Fruit fly (Drosophila melanogaster) whole organism, embryonic: ENCODE measurements around the gene CG5781.

ENCODE experiments used
- Antp ChIP-seq: fragments of 200-800 bp; sonication (Bioruptor generic); optimal IDR thresholded peaks from 3 replicates; lab custom pipeline; 2016; ENCODE audit warnings: missing biosample characterization, missing genetic modification characterization
- Bdp1 ChIP-seq: fragments of 200-800 bp; sonication (Bioruptor generic); optimal IDR thresholded peaks from 3 replicates; lab custom pipeline; 2016; ENCODE audit warnings: missing biosample characterization, missing genetic modification characterization
- CG10209 ChIP-seq: fragments of 200-800 bp; sonication (Bioruptor generic); optimal IDR thresholded peaks from 3 replicates; lab custom pipeline; 2017; ENCODE audit warnings: missing biosample characterization, mild to moderate bottlenecking, missing genetic modification characterization, missing genetic modification reagents
- CG10565 ChIP-seq: fragments of 200-800 bp; sonication (Bioruptor generic); optimal IDR thresholded peaks from 3 replicates; lab custom pipeline; 2016; ENCODE audit warnings: missing biosample characterization, mild to moderate bottlenecking, missing genetic modification characterization
- CG14965 ChIP-seq: fragments of 200-800 bp; sonication (Bioruptor generic); optimal IDR thresholded peaks from 2 replicates; lab custom pipeline; 2016; ENCODE audit warnings: missing biosample characterization, missing genetic modification characterization, borderline replicate concordance
- CG15073 ChIP-seq: fragments of 200-800 bp; sonication (Bioruptor generic); optimal IDR thresholded peaks from 2 replicates; lab custom pipeline; 2016; ENCODE audit warnings: missing biosample characterization, missing genetic modification characterization
- CG15479 ChIP-seq: fragments of 200-800 bp; sonication (Bioruptor generic); optimal IDR thresholded peaks from 3 replicates; lab custom pipeline; 2019; ENCODE audit warnings: missing biosample characterization, mild to moderate bottlenecking, missing genetic modification characterization, moderate library complexity
- CG15514 ChIP-seq: fragments of 200-800 bp; sonication (Bioruptor generic); optimal IDR thresholded peaks from 3 replicates; lab custom pipeline; 2017; ENCODE audit warnings: missing biosample characterization, missing genetic modification characterization, mild to moderate bottlenecking, moderate library complexity, missing genetic modification reagents
- CG18262 ChIP-seq: fragments of 200-800 bp; optimal IDR thresholded peaks from 3 replicates; lab custom pipeline; 2019; ENCODE audit warnings: missing biosample characterization, mild to moderate bottlenecking, missing genetic modification characterization, moderate library complexity
- CG33213 ChIP-seq: fragments of 200-800 bp; sonication (Bioruptor generic); optimal IDR thresholded peaks from 3 replicates; lab custom pipeline; 2016; ENCODE audit warnings: missing biosample characterization, missing genetic modification characterization
- CG33557 ChIP-seq: fragments of 200-800 bp; sonication (Bioruptor generic); optimal IDR thresholded peaks from 2 replicates; lab custom pipeline; 2019; ENCODE audit warnings: missing biosample characterization, mild to moderate bottlenecking, missing genetic modification characterization, moderate library complexity
- CG34422 ChIP-seq: fragments of 200-800 bp; sonication (Bioruptor generic); IDR thresholded peaks from 3 replicates; pipeline ENCODE4 v1.3.6; 2022; ENCODE audit warnings: missing biosample characterization, missing genetic modification characterization
- CG4617 ChIP-seq: fragments of 200-800 bp; sonication (Bioruptor generic); optimal IDR thresholded peaks from 3 replicates; lab custom pipeline; 2016; ENCODE audit warnings: missing biosample characterization, missing genetic modification characterization, borderline replicate concordance
- CG4854 ChIP-seq: fragments of 200-800 bp; sonication (Bioruptor generic); optimal IDR thresholded peaks from 2 replicates; lab custom pipeline; 2016; ENCODE audit warnings: missing biosample characterization, missing genetic modification characterization, inconsistent platforms
- CG6175 ChIP-seq: fragments of 200-800 bp; sonication (Bioruptor generic); IDR thresholded peaks from 3 replicates; pipeline ENCODE4 v1.3.6; 2022; ENCODE audit warnings: missing biosample characterization, missing genetic modification characterization
- CG6765 ChIP-seq: fragments of 200-800 bp; sonication (Bioruptor generic); optimal IDR thresholded peaks from 3 replicates; lab custom pipeline; 2017; ENCODE audit warnings: missing biosample characterization, mild to moderate bottlenecking, missing genetic modification characterization
- CG6854 ChIP-seq: fragments of 200-800 bp; sonication (Bioruptor generic); optimal IDR thresholded peaks from 3 replicates; lab custom pipeline; 2017; ENCODE audit warnings: missing biosample characterization, mild to moderate bottlenecking, missing genetic modification characterization
- CG8281 ChIP-seq: fragments of 200-800 bp; sonication (Bioruptor generic); optimal IDR thresholded peaks from 2 replicates; lab custom pipeline; 2018; ENCODE audit warnings: missing biosample characterization, mild to moderate bottlenecking, missing genetic modification characterization, moderate library complexity
- Chrac-16 ChIP-seq: fragments of 200-800 bp; sonication (Bioruptor generic); optimal IDR thresholded peaks from 3 replicates; lab custom pipeline; 2016; ENCODE audit warnings: missing biosample characterization, missing genetic modification characterization
- Deaf1 ChIP-seq: fragments of 200-800 bp; optimal IDR thresholded peaks from 3 replicates; lab custom pipeline; 2019; ENCODE audit warnings: missing biosample characterization, mild to moderate bottlenecking, missing genetic modification characterization, moderate library complexity
- Dll ChIP-seq: fragments of 200-800 bp; sonication (Bioruptor generic); IDR thresholded peaks from 4 replicates; pipeline ENCODE4 v1.3.6; 2022; ENCODE audit warnings: missing biosample characterization, missing genetic modification characterization; ENCODE audit not compliant: partially characterized antibody
- Hmx ChIP-seq: fragments of 200-800 bp; sonication (Bioruptor generic); optimal IDR thresholded peaks from 2 replicates; lab custom pipeline; 2016; ENCODE audit warnings: missing biosample characterization, missing genetic modification characterization
- Mrtf ChIP-seq: fragments of 200-800 bp; sonication (Bioruptor generic); IDR thresholded peaks from 3 replicates; pipeline ENCODE4 v1.3.6; 2022; ENCODE audit warnings: missing biosample characterization, missing genetic modification characterization
- Neu2 ChIP-seq: fragments of 200-800 bp; sonication (Bioruptor generic); optimal IDR thresholded peaks from 3 replicates; lab custom pipeline; 2016; ENCODE audit warnings: missing biosample characterization, missing genetic modification characterization, borderline replicate concordance
- Nf-YB ChIP-seq: fragments of 200-800 bp; sonication (Bioruptor generic); optimal IDR thresholded peaks from 3 replicates; lab custom pipeline; 2019; ENCODE audit warnings: missing biosample characterization, mild to moderate bottlenecking, missing genetic modification characterization, moderate library complexity
- Nf-YC ChIP-seq: fragments of 200-800 bp; optimal IDR thresholded peaks from 3 replicates; lab custom pipeline; 2019; ENCODE audit warnings: missing biosample characterization, mild to moderate bottlenecking, missing genetic modification characterization, moderate library complexity
- Opbp ChIP-seq: fragments of 200-800 bp; sonication (Bioruptor generic); IDR thresholded peaks from 3 replicates; pipeline ENCODE4 v1.3.6; 2022; ENCODE audit warnings: missing biosample characterization, missing genetic modification characterization; ENCODE audit not compliant: partially characterized antibody
- Pdp1 ChIP-seq, 2 experiments: fragments of 200-800 bp; sonication (Bioruptor generic); optimal IDR thresholded peaks; 3 replicates each; lab custom pipeline; 2016; ENCODE audit warnings: missing biosample characterization in 2 of 2, missing genetic modification characterization in 2 of 2, mild to moderate bottlenecking in 1 of 2, moderate library complexity in 1 of 2
- Side ChIP-seq: fragments of 200-800 bp; sonication (Bioruptor generic); optimal IDR thresholded peaks from 2 replicates; lab custom pipeline; 2016; ENCODE audit warnings: missing biosample characterization, missing genetic modification characterization
- Tbp ChIP-seq: fragments of >200 bp; optimal IDR thresholded peaks from 2 replicates; lab custom pipeline; 2018; ENCODE audit warnings: missing biosample characterization, missing genetic modification characterization
- Trl ChIP-seq, 3 experiments: fragments of >200 bp in 2 of 3; fragments of 200-800 bp in 1 of 3; sonication (Bioruptor generic) in 1 of 3; optimal IDR thresholded peaks; 2 replicates in 1 of 3; 3 replicates in 2 of 3; lab custom pipeline; 2016 to 2017; ENCODE audit warnings: missing biosample characterization in 1 of 3, missing genetic modification characterization in 1 of 3
- cg ChIP-seq: fragments of 200-800 bp; sonication (Bioruptor generic); optimal IDR thresholded peaks from 3 replicates; lab custom pipeline; 2019; ENCODE audit warnings: missing biosample characterization, mild to moderate bottlenecking, missing genetic modification characterization, moderate library complexity
- chm ChIP-seq: fragments of 200-800 bp; sonication (Bioruptor generic); IDR thresholded peaks from 2 replicates; pipeline ENCODE4 v1.3.6; 2022; ENCODE audit warnings: missing biosample characterization, missing genetic modification characterization
- ci ChIP-seq: fragments of 200-800 bp; sonication (Bioruptor generic); IDR thresholded peaks from 3 replicates; pipeline ENCODE4 v1.3.6; 2022; ENCODE audit warnings: missing biosample characterization, missing genetic modification characterization
- crol ChIP-seq: fragments of 200-800 bp; sonication (Bioruptor generic); IDR thresholded peaks from 2 replicates; pipeline ENCODE4 v1.3.6; 2022; ENCODE audit warnings: missing biosample characterization, missing genetic modification characterization
- da ChIP-seq: fragments of 200-800 bp; sonication (Bioruptor generic); optimal IDR thresholded peaks from 2 replicates; lab custom pipeline; 2016; ENCODE audit warnings: missing biosample characterization, missing genetic modification characterization
- emc ChIP-seq: fragments of 200-800 bp; sonication (Bioruptor generic); optimal IDR thresholded peaks from 2 replicates; lab custom pipeline; 2016; ENCODE audit warnings: missing biosample characterization, missing genetic modification characterization
- fd64A ChIP-seq: fragments of 200-800 bp; sonication (Bioruptor generic); optimal IDR thresholded peaks from 3 replicates; lab custom pipeline; 2018; ENCODE audit warnings: missing biosample characterization, mild to moderate bottlenecking, missing genetic modification characterization
- jigr1 ChIP-seq: fragments of 200-800 bp; sonication (Bioruptor generic); IDR thresholded peaks from 3 replicates; pipeline ENCODE4 v1.3.6; 2022; ENCODE audit warnings: missing biosample characterization, missing genetic modification characterization
- lbe ChIP-seq: fragments of 200-800 bp; sonication (Bioruptor generic); optimal IDR thresholded peaks from 2 replicates; lab custom pipeline; 2016; ENCODE audit warnings: missing biosample characterization, mild to moderate bottlenecking, missing genetic modification characterization
- luna ChIP-seq: fragments of 200-800 bp; sonication (Bioruptor generic); optimal IDR thresholded peaks from 2 replicates; lab custom pipeline; 2016; ENCODE audit warnings: missing biosample characterization, missing genetic modification characterization
- nmo ChIP-seq: fragments of 200-800 bp; sonication (Bioruptor generic); optimal IDR thresholded peaks from 2 replicates; lab custom pipeline; 2018; ENCODE audit warnings: missing biosample characterization, mild to moderate bottlenecking, missing genetic modification characterization, moderate library complexity
- run ChIP-seq: fragments of 200-800 bp; sonication (Bioruptor generic); optimal IDR thresholded peaks from 3 replicates; lab custom pipeline; 2018; ENCODE audit warnings: missing biosample characterization, mild to moderate bottlenecking, missing genetic modification characterization
- shn ChIP-seq: fragments of 200-800 bp; sonication (Bioruptor generic); optimal IDR thresholded peaks from 3 replicates; lab custom pipeline; 2016; ENCODE audit warnings: missing biosample characterization, missing genetic modification characterization
- sna ChIP-seq: fragments of 200-800 bp; sonication (Bioruptor generic); IDR thresholded peaks from 2 replicates; pipeline ENCODE4 v1.3.6; 2022; ENCODE audit warnings: missing biosample characterization, missing genetic modification characterization; ENCODE audit not compliant: partially characterized antibody
- sqz ChIP-seq: fragments of 200-800 bp; sonication (Bioruptor generic); optimal IDR thresholded peaks from 3 replicates; lab custom pipeline; 2018; ENCODE audit warnings: missing biosample characterization, mild to moderate bottlenecking, missing genetic modification characterization
- sr ChIP-seq: fragments of 200-800 bp; sonication (Bioruptor generic); IDR thresholded peaks from 3 replicates; pipeline ENCODE4 v1.3.6; 2022; ENCODE audit warnings: missing biosample characterization, missing genetic modification characterization

CG5781 gene

dm6 chr2L:12657337-12657736, 39.8 kb downstream of the CG5781 start:
- peak; percentile 88 for TF ChIP-seq sr (GFP tag; lab: Robert Waterston, UW)
- TF ChIP-seq nmo (GFP tag; lab: Kevin White, UChicago): no peak
- peak; percentile 19 for TF ChIP-seq sqz
- TF ChIP-seq da (GFP tag; lab: Kevin White, UChicago): no peak
- peak; percentile 78 for TF ChIP-seq cg
- peak; percentile 15; the same call in 1 of the 2 replicates for TF ChIP-seq crol (GFP tag; lab: Robert Waterston, UW)
- peak; percentile 91 for TF ChIP-seq Nf-YB (GFP tag; lab: Kevin White, UChicago)
- peak; percentile 85 for TF ChIP-seq Nf-YC (tag; lab: Kevin White, UChicago)
- peak in 1 of 2 experiments; percentile 7 for TF ChIP-seq Trl (optimal IDR thresholded peaks at IDR 0.05; lab: Kevin White, UChicago)
- TF ChIP-seq Trl (GFP tag; optimal IDR thresholded peaks at IDR 0.05; lab: Kevin White, UChicago): no peak
- 0 out of 3 replicates have a peak, but pooled peaks have one; percentile 29 for TF ChIP-seq Opbp (GFP tag; lab: Robert Waterston, UW)
- peak; percentile 71 for TF ChIP-seq Deaf1 (tag; lab: Kevin White, UChicago)
- TF ChIP-seq, all 482 proteins: peak for 9

dm6 chr2L:12656865-12657264, 40.3 kb downstream of the CG5781 start, which contains the start of gene pdm2:
Gene pdm2 (plus strand): TSS chr2L:12657165.
- TF ChIP-seq jigr1 (GFP tag; lab: Robert Waterston, UW): no peak
- TF ChIP-seq CG10565: no peak
- TF ChIP-seq ci (GFP tag; lab: Robert Waterston, UW): no peak
- no peak for TF ChIP-seq Side (GFP tag; lab: Kevin White, UChicago)
- no peak for TF ChIP-seq lbe (GFP tag; lab: Kevin White, UChicago)
- TF ChIP-seq CG4854 (GFP tag; lab: Kevin White, UChicago): no peak
- TF ChIP-seq CG33213 (GFP tag; lab: Kevin White, UChicago): no peak
- TF ChIP-seq CG10209 (GFP tag; lab: Kevin White, UChicago): no peak
- TF ChIP-seq CG14965 (GFP tag; lab: Kevin White, UChicago): no peak
- TF ChIP-seq Tbp (GFP tag; lab: Kevin White, UChicago): no peak
- TF ChIP-seq CG15073 (GFP tag; lab: Kevin White, UChicago): no peak
- TF ChIP-seq Chrac-16 (GFP tag; lab: Kevin White, UChicago): no peak
- no peak for TF ChIP-seq CG34422 (GFP tag; lab: Robert Waterston, UW)
- TF ChIP-seq Neu2 (GFP tag; lab: Kevin White, UChicago): no peak
- no peak for TF ChIP-seq fd64A
- no peak for TF ChIP-seq CG6175

- TF ChIP-seq CG6854: no peak
- TF ChIP-seq CG6765 (GFP tag; lab: Kevin White, UChicago): no peak
- peak; percentile 78 for TF ChIP-seq crol (GFP tag; lab: Robert Waterston, UW)
- TF ChIP-seq Pdp1 (GFP tag; optimal IDR thresholded peaks at IDR 0.05; lab: Kevin White, UChicago): no peak
- TF ChIP-seq Hmx (GFP tag; lab: Kevin White, UChicago): no peak
- TF ChIP-seq CG33557: no peak
- no peak for TF ChIP-seq emc
- TF ChIP-seq cg: peak; percentile 87
- TF ChIP-seq chm (GFP tag; lab: Robert Waterston, UW): peak; percentile 7; the same call in 1 of the 2 replicates
- peak; percentile 38; the same call in 1 of the 4 replicates for TF ChIP-seq Dll (GFP tag; lab: Robert Waterston, UW)
- TF ChIP-seq Bdp1 (GFP tag; lab: Kevin White, UChicago): no peak
- TF ChIP-seq CG8281: no peak
- peak; percentile 38; the same call in 1 of the 2 replicates for TF ChIP-seq sna (GFP tag; lab: Robert Waterston, UW)
- TF ChIP-seq luna (GFP tag; lab: Kevin White, UChicago): no peak
- TF ChIP-seq CG4617 (GFP tag; lab: Kevin White, UChicago): no peak
- no peak for TF ChIP-seq shn (GFP tag; lab: Kevin White, UChicago)
- TF ChIP-seq Antp (GFP tag; lab: Kevin White, UChicago): no peak
- peak; percentile 31 for TF ChIP-seq CG18262
- TF ChIP-seq Mrtf (GFP tag; lab: Robert Waterston, UW): no peak
- no peak for TF ChIP-seq run (tag; lab: Kevin White, UChicago)
- TF ChIP-seq CG15514 (GFP tag; lab: Kevin White, UChicago): no peak
- TF ChIP-seq CG15479 (GFP tag; lab: Kevin White, UChicago): no peak
Measured at dm6 chr2L:12655731-12656326, 41.3 kb downstream of the CG5781 start.
